Fruit fly (Drosophila melanogaster): Measurements from ENCODE around the gene CadN.

CadN gene

DNA sequence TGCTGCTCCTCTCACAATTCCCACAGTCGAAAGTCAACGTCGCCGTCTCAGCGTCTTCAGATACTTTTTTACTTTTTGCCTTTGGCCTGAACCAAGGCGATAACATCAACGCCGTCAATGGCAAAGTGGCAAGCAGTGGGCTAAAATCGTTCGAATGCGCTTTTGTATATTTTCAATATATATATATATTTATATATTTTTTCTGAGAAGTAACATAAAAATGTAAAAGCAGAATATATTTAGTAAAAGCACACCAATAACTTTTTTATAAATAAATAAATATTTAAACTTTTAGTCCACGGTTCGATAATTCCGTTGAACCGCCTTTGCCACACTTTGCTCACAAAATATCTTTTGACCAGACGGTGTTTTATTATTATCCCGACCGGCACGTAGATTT, 28.0 kb downstream of the CadN start (continued):
- no peak for TF ChIP-seq eg (GFP tag; IDR thresholded peaks at IDR 0.05)
- TF ChIP-seq Sox102F (GFP tag; optimal IDR thresholded peaks at IDR 0.05): peak; percentile 40
- no peak for TF ChIP-seq CG7368 (GFP tag; optimal IDR thresholded peaks at IDR 0.05)
- peak; percentile 55 for TF ChIP-seq CG3032 (tag; optimal IDR thresholded peaks at IDR 0.05)
- peak; percentile 58 for TF ChIP-seq CG10631 (GFP tag; optimal IDR thresholded peaks at IDR 0.05)
- TF ChIP-seq CG32006 (GFP tag; optimal IDR thresholded peaks at IDR 0.05): peak; percentile 42
- TF ChIP-seq CG8119 (GFP tag; IDR thresholded peaks at IDR 0.05): peak; percentile 45; the same call in 1 of the 3 replicates
- TF ChIP-seq esn (GFP tag; optimal IDR thresholded peaks at IDR 0.05): peak; percentile 63
- no peak for TF ChIP-seq lz (GFP tag; optimal IDR thresholded peaks at IDR 0.05)
- peak; percentile 67 for TF ChIP-seq CG6163 (GFP tag; IDR thresholded peaks at IDR 0.05)
- TF ChIP-seq Met (GFP tag; optimal IDR thresholded peaks at IDR 0.05): peak; percentile 38
- no peak for TF ChIP-seq CG31627 (GFP tag; optimal IDR thresholded peaks at IDR 0.05)
- TF ChIP-seq CG9139 (GFP tag; optimal IDR thresholded peaks at IDR 0.05): no peak
- TF ChIP-seq CG11902 (GFP tag; optimal IDR thresholded peaks at IDR 0.05): no peak
- TF ChIP-seq Eip75B (GFP tag; optimal IDR thresholded peaks at IDR 0.05): no peak
- peak; percentile 63 for TF ChIP-seq CG8632 (GFP tag; optimal IDR thresholded peaks at IDR 0.05)
- no peak for TF ChIP-seq CG1621 (tag; optimal IDR thresholded peaks at IDR 0.05)
- TF ChIP-seq CG34406 (GFP tag; optimal IDR thresholded peaks at IDR 0.05): peak; percentile 52

DNA sequence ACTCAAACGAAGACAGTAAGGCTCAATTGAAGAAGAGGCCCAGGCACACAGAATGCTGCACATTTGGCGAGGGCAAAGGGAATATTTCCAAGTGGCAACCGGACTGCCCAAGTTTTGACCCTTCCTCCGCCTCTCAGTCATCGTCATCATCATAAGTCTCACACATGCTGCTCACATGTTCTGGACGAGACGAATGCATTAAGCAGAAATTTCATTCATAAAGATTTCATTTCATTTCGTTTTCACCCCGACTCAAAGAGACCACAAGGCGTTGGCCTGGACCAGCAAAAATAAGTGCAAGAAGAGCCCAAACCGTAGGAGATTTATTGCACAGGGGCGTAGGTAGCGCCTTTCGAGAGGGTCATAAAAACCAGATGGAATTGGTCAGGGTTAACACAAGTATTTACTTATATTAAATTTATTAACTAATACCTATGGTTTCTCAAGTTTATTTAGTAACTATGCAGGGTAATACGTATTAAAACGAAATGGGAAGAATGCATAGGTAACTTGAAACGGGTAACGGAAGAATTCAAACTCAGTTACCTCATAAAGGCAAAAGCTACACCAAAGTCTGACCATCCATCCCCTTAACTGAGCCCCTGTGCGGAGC, 29.3 kb downstream of the CadN start:
- TF ChIP-seq CG6854 (GFP tag; optimal IDR thresholded peaks at IDR 0.05) (peak; percentile 15), CG11762 (GFP tag; optimal IDR thresholded peaks at IDR 0.05; ENCODE audit: insufficient read depth) (no peak), Lpt (GFP tag; optimal IDR thresholded peaks at IDR 0.05) (no peak), CG10631 (GFP tag; optimal IDR thresholded peaks at IDR 0.05) (peak; percentile 47), pdm3 (GFP tag; optimal IDR thresholded peaks at IDR 0.05) (peak; percentile 57), Ets96B (tag; optimal IDR thresholded peaks at IDR 0.05) (peak; percentile 67), vri (GFP tag; optimal IDR thresholded peaks at IDR 0.05) (peak; percentile 33), Eip75B (GFP tag; optimal IDR thresholded peaks at IDR 0.05) (peak; percentile 46), CG8632 (GFP tag; optimal IDR thresholded peaks at IDR 0.05) (peak; percentile 50), OdsH (GFP tag; optimal IDR thresholded peaks at IDR 0.05) (peak; percentile 54), CG16779 (tag; optimal IDR thresholded peaks at IDR 0.05) (no peak), CG4318 (GFP tag; optimal IDR thresholded peaks at IDR 0.05) (no peak), ss (GFP tag; optimal IDR thresholded peaks at IDR 0.05) (peak; percentile 23 to 56), lz (GFP tag; optimal IDR thresholded peaks at IDR 0.05) (peak; percentile 45), fkh (GFP tag; optimal IDR thresholded peaks at IDR 0.05) (no peak), CG11902 (GFP tag; optimal IDR thresholded peaks at IDR 0.05) (peak; percentile 42), CG31627 (GFP tag; optimal IDR thresholded peaks at IDR 0.05) (peak; percentile 42), dsx (GFP tag; optimal IDR thresholded peaks at IDR 0.05; ENCODE audit: poor library complexity, severe bottlenecking) (peak; percentile 41), CG6792 (GFP tag; optimal IDR thresholded peaks at IDR 0.05) (peak; percentile 38), eg (GFP tag; IDR thresholded peaks at IDR 0.05) (no peak), spab (GFP tag; optimal IDR thresholded peaks at IDR 0.05) (peak; percentile 39), achi (GFP tag; optimal IDR thresholded peaks at IDR 0.05) (peak; percentile 45), Hr39 (GFP tag; optimal IDR thresholded peaks at IDR 0.05) (peak; percentile 56), Sox102F (GFP tag; optimal IDR thresholded peaks at IDR 0.05) (peak; percentile 54), topi (GFP tag; optimal IDR thresholded peaks at IDR 0.05) (peak; percentile 69), cyc (GFP tag; optimal IDR thresholded peaks at IDR 0.05) (peak; percentile 55), Smox (GFP tag; optimal IDR thresholded peaks at IDR 0.05) (peak; percentile 64), svp (GFP tag) (peak; percentile 91), Met (GFP tag; optimal IDR thresholded peaks at IDR 0.05) (peak; percentile 66), CG8119 (GFP tag; IDR thresholded peaks at IDR 0.05) (no peak), CG15336 (GFP tag; IDR thresholded peaks at IDR 0.05) (no peak), Hr4 (GFP tag; optimal IDR thresholded peaks at IDR 0.05) (no peak), CG6163 (GFP tag; IDR thresholded peaks at IDR 0.05) (no peak), salr (GFP tag; optimal IDR thresholded peaks at IDR 0.05) (peak in 1 of 2 experiments; percentile 3), CG8319 (GFP tag; optimal IDR thresholded peaks at IDR 0.05) (no peak), CG10669 (GFP tag; optimal IDR thresholded peaks at IDR 0.05) (peak; percentile 38), Sox14 (GFP tag; optimal IDR thresholded peaks at IDR 0.05) (peak; percentile 21), Sox15 (GFP tag; optimal IDR thresholded peaks at IDR 0.05) (peak; percentile 30), fd59A (GFP tag; optimal IDR thresholded peaks at IDR 0.05) (peak; percentile 45), acj6 (GFP tag; optimal IDR thresholded peaks at IDR 0.05) (peak; percentile 56), CG6276 (GFP tag; optimal IDR thresholded peaks at IDR 0.05) (no peak)

All from whole organism, prepupa.